Worm (Caenorhabditis elegans): ENCODE results near the gene F53C11.4.
A peak's percentile ranks its signal among the peaks of the same experiment; 100 is the strongest.

F53C11.4 gene

DNA sequence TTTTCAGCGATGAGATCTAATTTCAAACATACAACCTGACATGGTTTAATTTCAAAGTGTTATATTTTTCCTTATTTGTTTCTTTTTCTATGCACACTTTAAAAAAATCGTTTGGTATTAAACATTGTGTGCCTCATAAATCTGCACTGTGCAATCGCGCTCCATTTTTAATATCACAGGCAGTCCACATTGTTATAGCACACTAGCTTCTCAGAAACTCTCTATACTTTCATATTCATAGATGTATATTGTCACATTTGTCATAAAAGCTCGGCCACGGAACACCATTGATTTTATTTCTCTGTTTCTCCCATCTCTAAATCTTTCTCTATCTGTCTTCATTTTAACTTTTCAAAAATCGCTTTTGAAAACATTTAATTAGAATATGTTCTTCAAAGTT lies 29.8 kb downstream of the F53C11.4 start:
- TF ChIP-seq hmg-1.1 (GFP tag; IDR thresholded peaks at IDR 0.05): 0 out of 2 replicates have a peak, but pooled peaks have one; percentile 27
- TF ChIP-seq mep-1 (tag; optimal IDR thresholded peaks at IDR 0.05): peak; percentile 18
- peak; percentile 64 for TF ChIP-seq dve-1 (tag; optimal IDR thresholded peaks at IDR 0.05; ENCODE audit: insufficient read depth)
- TF ChIP-seq hlh-30 (tag; optimal IDR thresholded peaks at IDR 0.05; ENCODE audit: insufficient read depth): peak; percentile 35
- TF ChIP-seq zip-11 (GFP tag; IDR thresholded peaks at IDR 0.05): no peak
- TF ChIP-seq rbr-2 (tag; optimal IDR thresholded peaks at IDR 0.05): peak; percentile 46
- TF ChIP-seq dpl-1 (GFP tag; optimal IDR thresholded peaks at IDR 0.05): peak; percentile 7
- peak; percentile 67 for TF ChIP-seq mes-2 (tag; optimal IDR thresholded peaks at IDR 0.05; ENCODE audit: poor library complexity, severe bottlenecking)
- TF ChIP-seq fkh-10 (GFP tag; optimal IDR thresholded peaks at IDR 0.05): peak; percentile 8
- TF ChIP-seq egl-27 (tag; optimal IDR thresholded peaks at IDR 0.05): no peak
- TF ChIP-seq nhr-6 (tag; optimal IDR thresholded peaks at IDR 0.05): peak; percentile 62
- TF ChIP-seq daf-12 (tag; optimal IDR thresholded peaks at IDR 0.05): no peak
- peak in 1 of 2 experiments; percentile 69 for TF ChIP-seq lsy-2 (tag; optimal IDR thresholded peaks at IDR 0.05)
- 0 out of 2 replicates have a peak, but pooled peaks have one; percentile 7 for TF ChIP-seq dmd-6 (GFP tag; IDR thresholded peaks at IDR 0.05)

DNA sequence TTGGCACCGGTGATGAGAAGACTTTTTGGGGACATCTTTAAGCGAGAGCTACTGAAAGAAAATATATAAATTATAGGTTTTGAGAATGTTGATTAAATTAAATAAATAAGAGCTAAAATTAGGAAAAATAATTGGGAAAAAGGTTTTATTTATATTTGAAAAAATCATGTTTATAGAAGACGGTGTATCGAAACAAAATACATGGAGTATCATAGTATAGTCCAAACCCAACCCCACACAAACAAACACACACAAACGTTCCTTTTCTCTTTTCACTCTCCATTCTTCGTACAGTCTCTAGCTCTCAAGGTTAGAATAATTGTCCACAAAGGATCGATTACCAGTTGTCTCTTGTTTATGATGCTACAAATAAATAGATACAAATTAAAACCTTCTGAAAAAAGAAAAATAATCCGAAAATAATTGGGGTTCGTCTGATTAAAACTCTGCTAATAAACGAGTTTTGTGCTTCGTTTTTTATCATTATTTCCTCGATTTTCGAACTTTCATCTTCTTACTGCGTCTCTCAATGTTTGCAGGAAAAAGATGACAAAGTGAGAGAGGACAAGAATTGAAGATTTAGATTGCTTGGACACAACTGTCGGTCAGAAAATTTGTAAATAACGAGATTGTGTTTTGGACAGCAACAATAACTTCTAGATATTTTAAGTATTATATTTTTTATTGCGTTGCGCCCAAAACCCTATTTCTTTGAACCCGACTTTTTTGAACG lies 30.6 kb downstream of the F53C11.4 start, which contains the start of gene F20G2.2:
Gene F20G2.2 (minus strand): TSS at position 51 of the 733 bp plus-strand sequence.
- TF ChIP-seq mep-1 (tag; optimal IDR thresholded peaks at IDR 0.05) (peak; percentile 1), daf-16 (GFP tag; optimal IDR thresholded peaks at IDR 0.05) (peak in 1 of 2 experiments; percentile 2), daf-16 (tag; optimal IDR thresholded peaks at IDR 0.05) (peak; percentile 21), dmd-6 (GFP tag; IDR thresholded peaks at IDR 0.05) (peak; percentile 45; the same call in 1 of the 2 replicates), dve-1 (tag; optimal IDR thresholded peaks at IDR 0.05; ENCODE audit: insufficient read depth) (peak; percentile 35), set-16 (GFP tag; IDR thresholded peaks at IDR 0.05) (no peak), saeg-2 (GFP tag; IDR thresholded peaks at IDR 0.05) (no peak), unc-39 (tag; optimal IDR thresholded peaks at IDR 0.05) (no peak), nhr-28 (tag; optimal IDR thresholded peaks at IDR 0.05) (peak; percentile 44), spr-3 (GFP tag; optimal IDR thresholded peaks at IDR 0.05) (no peak), hlh-11 (tag; optimal IDR thresholded peaks at IDR 0.05) (peak; percentile 34)

DNA sequence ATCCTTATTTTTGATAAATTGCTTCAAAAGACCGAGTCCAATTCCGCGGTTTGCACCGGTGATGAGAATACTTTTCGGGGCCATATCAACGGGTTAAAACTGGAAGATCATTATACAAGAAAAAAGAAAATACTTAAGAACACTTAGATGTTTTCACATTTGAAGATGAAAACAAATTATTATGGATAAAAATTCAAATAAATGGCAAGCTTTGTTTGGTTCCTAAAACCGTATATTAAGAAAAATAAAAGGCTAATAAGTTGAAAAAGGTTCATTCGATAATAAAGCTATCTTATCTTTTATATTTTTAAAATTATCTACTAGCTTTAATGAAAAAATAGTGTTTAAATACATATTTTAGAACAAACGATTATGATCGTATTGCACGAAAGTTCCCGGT lies 33.7 kb downstream of the F53C11.4 start, which contains the start of gene F20G2.1:
Gene F20G2.1 (minus strand): TSS at position 101 of the 400 bp plus-strand sequence.
- TF ChIP-seq ztf-11 (tag; optimal IDR thresholded peaks at IDR 0.05) (no peak), ceh-44 (GFP tag; IDR thresholded peaks at IDR 0.05) (no peak)

DNA sequence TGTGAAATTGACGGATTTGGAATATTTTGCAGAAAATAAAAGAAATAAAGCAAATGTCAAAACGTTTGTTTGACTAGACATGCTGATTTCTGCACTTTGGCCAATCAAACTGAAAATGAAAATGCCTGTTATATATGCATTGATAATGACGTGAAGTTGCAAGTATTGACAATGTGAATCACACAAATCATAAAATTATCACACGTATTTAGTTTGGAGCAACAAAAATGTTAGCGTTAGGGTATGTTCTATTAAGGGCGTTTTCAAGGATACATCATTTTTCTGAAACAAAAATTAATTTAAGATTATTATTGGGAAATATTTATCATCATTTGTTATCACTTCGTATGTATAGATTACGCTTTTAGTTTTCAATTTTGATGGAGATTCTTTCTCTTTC lies 35.3 kb downstream of the F53C11.4 start, which contains the start of gene cld-9:
Gene cld-9 (minus strand): TSS at position 81 of the 400 bp plus-strand sequence.
- TF ChIP-seq nhr-6 (tag; optimal IDR thresholded peaks at IDR 0.05) (no peak), tra-1 (GFP tag; IDR thresholded peaks at IDR 0.05) (no peak), nhr-77 (tag; optimal IDR thresholded peaks at IDR 0.05) (peak; percentile 28), ceh-20 (GFP tag; IDR thresholded peaks at IDR 0.05) (no peak), Y48G9A.11 (GFP tag; IDR thresholded peaks at IDR 0.05) (no peak), pqm-1 (tag; optimal IDR thresholded peaks at IDR 0.05) (peak; percentile 51), spr-3 (GFP tag; optimal IDR thresholded peaks at IDR 0.05) (no peak), vab-7 (GFP tag; IDR thresholded peaks at IDR 0.05) (no peak), mdt-29 (GFP tag; IDR thresholded peaks at IDR 0.05) (no peak), unc-39 (tag; optimal IDR thresholded peaks at IDR 0.05) (no peak), php-3 (GFP tag; IDR thresholded peaks at IDR 0.05) (0 out of 2 replicates have a peak, but pooled peaks have one; percentile 30), nhr-102 (tag; optimal IDR thresholded peaks at IDR 0.05) (no peak), cey-2 (tag; optimal IDR thresholded peaks at IDR 0.05; ENCODE audit: borderline replicate concordance, insufficient read depth) (no peak), ama-1 (optimal IDR thresholded peaks at IDR 0.05) (no peak), lir-3 (tag; optimal IDR thresholded peaks at IDR 0.05) (no peak), duxl-1 (tag; optimal IDR thresholded peaks at IDR 0.05; ENCODE audit: poor library complexity) (no peak), hmg-1.1 (GFP tag; IDR thresholded peaks at IDR 0.05) (no peak), dmd-6 (GFP tag; IDR thresholded peaks at IDR 0.05) (peak; percentile 65), daf-12 (tag; optimal IDR thresholded peaks at IDR 0.05) (no peak), snpc-4 (tag; optimal IDR thresholded peaks at IDR 0.05) (no peak), ceh-28 (tag; optimal IDR thresholded peaks at IDR 0.05) (no peak), egl-43 (GFP tag; IDR thresholded peaks at IDR 0.05) (no peak), jun-1 (tag; optimal IDR thresholded peaks at IDR 0.05) (no peak), ctbp-1 (GFP tag; IDR thresholded peaks at IDR 0.05) (no peak), nhr-10 (tag; optimal IDR thresholded peaks at IDR 0.05) (no peak), ZK337.2 (GFP tag; IDR thresholded peaks at IDR 0.05) (no peak)

All from whole organism, L4 larva.